Worm (Caenorhabditis elegans) whole organism, L4 larva: ENCODE results near the gene F59E12.15.

Experiments
- D1046.2 ChIP-seq: fragments of 200-800 bp; sonication (Bioruptor generic); IDR thresholded peaks from 2 replicates; pipeline ENCODE4 v1.3.6; 2022; ENCODE audit warnings: missing genetic modification characterization, missing compliant biosample characterization
- F44E2.7 ChIP-seq: fragments of 200-800 bp; sonication (Bioruptor generic); IDR thresholded peaks from 2 replicates; pipeline ENCODE4 v2.1.2; 2022; ENCODE audit warnings: missing genetic modification characterization, missing compliant biosample characterization
- T20F7.1 ChIP-seq: fragments of 200-800 bp; sonication (Bioruptor generic); optimal IDR thresholded peaks from 2 replicates; lab custom pipeline; 2018; ENCODE audit warnings: mild to moderate bottlenecking, missing genetic modification characterization, missing compliant biosample characterization
- Y105C5A.15 ChIP-seq: fragments of 200-800 bp; sonication (Bioruptor generic); IDR thresholded peaks from 2 replicates; pipeline ENCODE4 v1.3.6; 2022; ENCODE audit warnings: missing genetic modification characterization, missing compliant biosample characterization
- ZK337.2 ChIP-seq: fragments of 200-800 bp; sonication (Bioruptor generic); IDR thresholded peaks from 2 replicates; pipeline ENCODE4 v1.3.6; 2022; ENCODE audit warnings: missing genetic modification reagents, missing genetic modification characterization, missing compliant biosample characterization
- ZK546.5 ChIP-seq, 2 experiments: sonication (generic microtip); optimal IDR thresholded peaks; 2 replicates each; lab custom pipeline; 2017; ENCODE audit warnings: missing biosample characterization in 2 of 2, missing genetic modification characterization in 2 of 2
- aly-2 ChIP-seq: sonication (generic microtip); optimal IDR thresholded peaks from 2 replicates; lab custom pipeline; 2018; ENCODE audit warnings: missing biosample characterization, missing genetic modification characterization
- ama-1 ChIP-seq: fragments of 150-350 bp; optimal IDR thresholded peaks from 2 replicates; lab custom pipeline; 2014; ENCODE audit warnings: inconsistent platforms, mixed read lengths
- arid-1 ChIP-seq: fragments of 200-800 bp; sonication (Bioruptor generic); conservative IDR thresholded peaks from 2 replicates; pipeline ENCODE4 v1.3.6; 2022; ENCODE audit warnings: missing genetic modification reagents, missing genetic modification characterization, missing compliant biosample characterization
- ceh-62 ChIP-seq: sonication (generic microtip); optimal IDR thresholded peaks from 2 replicates; lab custom pipeline; 2017; ENCODE audit warnings: missing biosample characterization, missing genetic modification characterization
- daf-16 ChIP-seq, 3 experiments: sonication (generic microtip); optimal IDR thresholded peaks; 2 replicates each; lab custom pipeline; 2016 to 2017; ENCODE audit warnings: missing genetic modification characterization in 3 of 3, missing genetic modification reagents in 3 of 3, mild to moderate bottlenecking in 2 of 3, missing compliant biosample characterization in 2 of 3, missing biosample characterization in 1 of 3, moderate library complexity in 1 of 3
- duxl-1 ChIP-seq: sonication (generic microtip); optimal IDR thresholded peaks from 2 replicates; lab custom pipeline; 2016; ENCODE audit warnings: mild to moderate bottlenecking, missing genetic modification characterization, moderate library complexity, missing compliant biosample characterization; ENCODE audit not compliant: poor library complexity
- dve-1 ChIP-seq: sonication (generic microtip); optimal IDR thresholded peaks from 2 replicates; lab custom pipeline; 2017; ENCODE audit warnings: antibody characterized with exemption, mild to moderate bottlenecking, missing genetic modification characterization, missing compliant biosample characterization; ENCODE audit not compliant: insufficient read depth
- egl-27 ChIP-seq: sonication (generic microtip); optimal IDR thresholded peaks from 3 replicates; lab custom pipeline; 2017; ENCODE audit warnings: missing biosample characterization, missing genetic modification reagents, missing genetic modification characterization
- fkh-10 ChIP-seq: fragments of 150-350 bp; optimal IDR thresholded peaks from 2 replicates; lab custom pipeline; 2014; ENCODE audit warnings: missing biosample characterization, missing genetic modification reagents, missing genetic modification characterization
- fos-1 ChIP-seq: fragments of 150-350 bp; optimal IDR thresholded peaks from 2 replicates; lab custom pipeline; 2014; ENCODE audit warnings: missing biosample characterization, missing genetic modification characterization
- hif-1 ChIP-seq, 2 experiments: sonication (generic microtip); optimal IDR thresholded peaks; 2 replicates each; lab custom pipeline; 2016 to 2017; ENCODE audit warnings: missing compliant biosample characterization in 2 of 2, missing genetic modification characterization in 2 of 2, missing genetic modification reagents in 2 of 2, missing genotype in 2 of 2, mild to moderate bottlenecking in 1 of 2
- hlh-30 ChIP-seq: sonication (generic microtip); optimal IDR thresholded peaks from 2 replicates; lab custom pipeline; 2017; ENCODE audit warnings: antibody characterized with exemption, mild to moderate bottlenecking, missing genetic modification characterization, missing compliant biosample characterization; ENCODE audit not compliant: insufficient read depth
- hmg-1.1 ChIP-seq: fragments of 200-800 bp; sonication (Bioruptor generic); IDR thresholded peaks from 2 replicates; pipeline ENCODE4 v1.3.6; 2022; ENCODE audit warnings: missing genetic modification reagents, missing genetic modification characterization, missing compliant biosample characterization
- lin-13 ChIP-seq: fragments of 150-350 bp; optimal IDR thresholded peaks from 2 replicates; lab custom pipeline; 2014; ENCODE audit warnings: missing biosample characterization, missing genetic modification reagents, missing genetic modification characterization
- lin-29 ChIP-seq: fragments of 200-800 bp; sonication (Bioruptor generic); IDR thresholded peaks from 2 replicates; pipeline ENCODE4 v1.3.6; 2022; ENCODE audit warnings: missing genetic modification reagents, missing genetic modification characterization, missing compliant biosample characterization
- lin-38 ChIP-seq: fragments of 200-800 bp; sonication (Bioruptor generic); IDR thresholded peaks from 2 replicates; pipeline ENCODE4 v1.3.6; 2022; ENCODE audit warnings: missing genetic modification reagents, missing genetic modification characterization, missing compliant biosample characterization
- lsy-2 ChIP-seq, 2 experiments: fragments of 150-350 bp in 1 of 2; sonication (generic microtip) in 1 of 2; optimal IDR thresholded peaks; 2 replicates each; lab custom pipeline; 2014 to 2017; ENCODE audit warnings: missing biosample characterization in 2 of 2, missing genetic modification characterization in 2 of 2
- mdl-1 ChIP-seq, 2 experiments: fragments of 150-350 bp in 1 of 2; sonication (generic microtip) in 1 of 2; optimal IDR thresholded peaks; 2 replicates each; lab custom pipeline; 2014 to 2017; ENCODE audit warnings: missing biosample characterization in 2 of 2, missing genetic modification characterization in 2 of 2
- mep-1 ChIP-seq: fragments of 150-350 bp; sonication (generic microtip); optimal IDR thresholded peaks from 3 replicates; lab custom pipeline; 2014; ENCODE audit warnings: missing biosample characterization, missing genetic modification characterization
- mes-2 ChIP-seq: sonication (generic microtip); optimal IDR thresholded peaks from 2 replicates; lab custom pipeline; 2016; ENCODE audit warnings: missing genotype, mild to moderate bottlenecking, missing genetic modification characterization, missing compliant biosample characterization; ENCODE audit not compliant: poor library complexity, severe bottlenecking
- nhr-10 ChIP-seq: fragments of 150-350 bp; optimal IDR thresholded peaks from 2 replicates; lab custom pipeline; 2014; ENCODE audit warnings: missing biosample characterization, missing genetic modification characterization
- nhr-102 ChIP-seq: sonication (generic microtip); optimal IDR thresholded peaks from 2 replicates; lab custom pipeline; 2016; ENCODE audit warnings: mild to moderate bottlenecking, missing genetic modification characterization, moderate library complexity, missing compliant biosample characterization
- nhr-11 ChIP-seq: fragments of 150-350 bp; optimal IDR thresholded peaks from 2 replicates; lab custom pipeline; 2014; ENCODE audit warnings: missing biosample characterization, missing genetic modification characterization
- nhr-28 ChIP-seq: fragments of 150-350 bp; optimal IDR thresholded peaks from 2 replicates; lab custom pipeline; 2014; ENCODE audit warnings: missing biosample characterization, missing genetic modification characterization
- nhr-41 ChIP-seq: fragments of 200-800 bp; sonication (Bioruptor generic); IDR thresholded peaks from 2 replicates; pipeline ENCODE4 v1.3.6; 2022; ENCODE audit warnings: missing genetic modification reagents, missing genetic modification characterization, missing compliant biosample characterization
- nhr-42 ChIP-seq: fragments of 200-800 bp; sonication (Bioruptor generic); IDR thresholded peaks from 2 replicates; pipeline ENCODE4 v1.3.6; 2022; ENCODE audit warnings: missing genetic modification characterization, missing compliant biosample characterization
- nhr-48 ChIP-seq: sonication (generic microtip); optimal IDR thresholded peaks from 2 replicates; lab custom pipeline; 2016; ENCODE audit warnings: mild to moderate bottlenecking, missing genetic modification characterization, missing compliant biosample characterization
- nhr-6 ChIP-seq: fragments of 150-350 bp; optimal IDR thresholded peaks from 2 replicates; lab custom pipeline; 2014; ENCODE audit warnings: missing biosample characterization, missing genetic modification characterization
- pha-4 ChIP-seq, 2 experiments: fragments of 150-350 bp in 1 of 2; fragments of 200-800 bp in 1 of 2; sonication (Bioruptor generic) in 1 of 2; IDR thresholded peaks in 1 of 2; optimal IDR thresholded peaks in 1 of 2; 2 replicates each; pipeline versions ENCODE4 v1.3.6 to Lab custom; 2014 to 2022; ENCODE audit warnings: missing genetic modification characterization in 2 of 2, missing genetic modification reagents in 2 of 2, missing biosample characterization in 1 of 2, missing compliant biosample characterization in 1 of 2
- php-3 ChIP-seq: fragments of 200-800 bp; sonication (Bioruptor generic); IDR thresholded peaks from 2 replicates; pipeline ENCODE4 v1.3.6; 2022; ENCODE audit warnings: missing genetic modification reagents, missing genetic modification characterization, missing compliant biosample characterization
- skn-1 ChIP-seq: fragments of 150-350 bp; optimal IDR thresholded peaks from 2 replicates; lab custom pipeline; 2014; ENCODE audit warnings: missing biosample characterization, missing genetic modification characterization
- snpc-1.2 ChIP-seq: fragments of 200-800 bp; sonication (Bioruptor generic); IDR thresholded peaks from 2 replicates; pipeline ENCODE4 v1.3.6; 2022; ENCODE audit warnings: missing genetic modification reagents, missing genetic modification characterization, missing compliant biosample characterization
- snpc-4 ChIP-seq: fragments of 150-350 bp; optimal IDR thresholded peaks from 2 replicates; lab custom pipeline; 2014; ENCODE audit warnings: missing biosample characterization, missing genetic modification characterization
- spr-1 ChIP-seq: sonication (generic microtip); optimal IDR thresholded peaks from 2 replicates; lab custom pipeline; 2016; ENCODE audit warnings: mild to moderate bottlenecking, missing genetic modification characterization, missing compliant biosample characterization
- tag-97 ChIP-seq: fragments of 200-800 bp; sonication (Bioruptor generic); IDR thresholded peaks from 2 replicates; pipeline ENCODE4 v1.3.6; 2022; ENCODE audit warnings: missing genetic modification characterization, missing compliant biosample characterization
- tra-1 ChIP-seq: fragments of 200-800 bp; sonication (Bioruptor generic); IDR thresholded peaks from 2 replicates; pipeline ENCODE4 v1.3.6; 2022; ENCODE audit warnings: missing genetic modification reagents, missing genetic modification characterization, missing compliant biosample characterization
- vab-7 ChIP-seq: fragments of 200-800 bp; sonication (Bioruptor generic); IDR thresholded peaks from 2 replicates; pipeline ENCODE4 v1.3.6; 2022; ENCODE audit warnings: missing genetic modification reagents, missing genetic modification characterization, missing compliant biosample characterization
- zfp-3 ChIP-seq: fragments of 200-800 bp; sonication (Bioruptor generic); conservative IDR thresholded peaks from 2 replicates; pipeline ENCODE4 v1.3.6; 2022; ENCODE audit warnings: missing genetic modification reagents, missing genetic modification characterization, missing compliant biosample characterization
- ztf-7 ChIP-seq: fragments of 150-350 bp; optimal IDR thresholded peaks from 2 replicates; lab custom pipeline; 2014; ENCODE audit warnings: missing biosample characterization, missing genetic modification characterization

F59E12.15 gene

DNA sequence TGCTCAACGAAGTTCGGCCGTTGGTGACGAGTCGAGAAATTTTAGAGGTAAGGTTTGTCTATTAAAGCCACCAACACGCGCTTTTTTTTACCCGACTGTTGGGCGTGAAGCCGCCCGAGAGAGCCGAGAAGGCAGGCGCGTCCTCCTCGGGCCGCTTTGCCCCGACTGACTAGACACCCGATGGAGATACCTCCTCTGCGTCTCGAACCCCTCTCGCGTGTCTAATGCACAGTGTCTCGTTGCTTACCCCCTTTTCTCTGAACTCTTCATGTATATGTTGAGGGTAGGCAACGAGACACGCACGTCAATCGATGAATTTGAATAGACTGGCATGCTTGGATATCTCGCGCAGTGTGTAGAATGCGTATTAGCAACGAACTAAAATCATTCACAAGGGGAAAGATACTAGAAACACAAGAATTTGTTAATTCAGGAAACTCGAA, 33.6 kb upstream of the F59E12.15 start (continued):
- peak; percentile 70 for TF ChIP-seq nhr-102 (tag; lab: Kevin White, UChicago)
- TF ChIP-seq fos-1 (tag; lab: Kevin White, UChicago): no peak
- peak; percentile 97 for TF ChIP-seq tra-1 (GFP tag; lab: Robert Waterston, UW)
- peak; percentile 90 for TF ChIP-seq php-3 (GFP tag; lab: Robert Waterston, UW)
- TF ChIP-seq ceh-62 (tag; lab: Kevin White, UChicago): no peak
- TF ChIP-seq aly-2 (tag; lab: Kevin White, UChicago): no peak
- peak; percentile 98 for TF ChIP-seq zfp-3 (GFP tag; lab: Robert Waterston, UW)
- TF ChIP-seq mep-1 (tag; lab: Kevin White, UChicago): peak; percentile 90
- peak; percentile 89 for TF ChIP-seq lin-29
- TF ChIP-seq nhr-48 (tag; lab: Kevin White, UChicago): peak; percentile 73
- peak; percentile 31 to 94 for TF ChIP-seq hif-1 (tag; optimal IDR thresholded peaks at IDR 0.05; lab: Kevin White, UChicago)
- TF ChIP-seq lsy-2 (tag; optimal IDR thresholded peaks at IDR 0.05; lab: Kevin White, UChicago): peak; percentile 86 to 89
- peak; percentile 89 for TF ChIP-seq hlh-30 (tag; lab: Kevin White, UChicago)
- TF ChIP-seq T20F7.1: peak; percentile 82
- peak; percentile 76 for TF ChIP-seq lin-13 (GFP tag; lab: Kevin White, UChicago)
- TF ChIP-seq nhr-41: peak; percentile 95
- peak; percentile 81 for TF ChIP-seq nhr-11
- peak; percentile 9 for TF ChIP-seq ztf-7 (tag; lab: Kevin White, UChicago)
- TF ChIP-seq skn-1 (tag; lab: Kevin White, UChicago): peak; percentile 62

ce11 chrII:5660736-5661734, 32.9 kb upstream of the F59E12.15 start, which contains the start of the genes ift-43 and mdt-26:
Gene ift-43, minus strand, starts transcription at chrII:5660786.
Gene mdt-26, plus strand, starts transcription at chrII:5661181.
- peak; percentile 72; the same call in 1 of the 2 replicates for TF ChIP-seq pha-4 (GFP tag; IDR thresholded peaks at IDR 0.05; lab: Robert Waterston, UW)
- TF ChIP-seq pha-4 (tag; optimal IDR thresholded peaks at IDR 0.05; lab: Kevin White, UChicago): no peak
- 0 out of 2 replicates have a peak, but pooled peaks have one; percentile 41 for TF ChIP-seq F44E2.7 (GFP tag; lab: Robert Waterston, UW)
- TF ChIP-seq hlh-30 (tag; lab: Kevin White, UChicago): peak; percentile 79
- TF ChIP-seq nhr-42 (GFP tag; lab: Robert Waterston, UW): peak; percentile 83
- no peak for TF ChIP-seq D1046.2
- peak; percentile 76 to 88 for TF ChIP-seq mdl-1 (tag; optimal IDR thresholded peaks at IDR 0.05; lab: Kevin White, UChicago)
- no peak for TF ChIP-seq tag-97 (GFP tag; lab: Robert Waterston, UW)
- peak; percentile 69 for TF ChIP-seq nhr-11
- TF ChIP-seq nhr-28 (tag; lab: Kevin White, UChicago): peak; percentile 46
- no peak for TF ChIP-seq aly-2 (tag; lab: Kevin White, UChicago)
- TF ChIP-seq ZK546.5 (tag; optimal IDR thresholded peaks at IDR 0.05; lab: Kevin White, UChicago): peak in 1 of 2 experiments; percentile 3
- no peak for TF ChIP-seq Y105C5A.15 (GFP tag; lab: Robert Waterston, UW)
- TF ChIP-seq arid-1: peak; percentile 78
- no peak for TF ChIP-seq egl-27 (tag; lab: Kevin White, UChicago)
- peak; percentile 75 for TF ChIP-seq snpc-1.2
- TF ChIP-seq lsy-2 (tag; optimal IDR thresholded peaks at IDR 0.05; lab: Kevin White, UChicago): peak; percentile 39 to 80
- peak; percentile 63 for TF ChIP-seq fkh-10 (GFP tag; lab: Kevin White, UChicago)
- TF ChIP-seq spr-1 (tag; lab: Kevin White, UChicago): peak; percentile 81
- peak; percentile 66 for TF ChIP-seq lin-38
- TF ChIP-seq nhr-6 (tag; lab: Kevin White, UChicago): no peak
- no peak for TF ChIP-seq ZK337.2 (GFP tag; lab: Robert Waterston, UW)
- peak; percentile 94 for TF ChIP-seq hmg-1.1 (GFP tag; lab: Robert Waterston, UW)
- TF ChIP-seq duxl-1 (tag; lab: Kevin White, UChicago): peak; percentile 31
- peak; percentile 79 for TF ChIP-seq dve-1
- TF ChIP-seq nhr-10 (tag; lab: Kevin White, UChicago): no peak
- no peak for TF ChIP-seq snpc-4 (tag; lab: Kevin White, UChicago)
- peak; percentile 69 for TF ChIP-seq lin-13 (GFP tag; lab: Kevin White, UChicago)
- TF ChIP-seq mes-2 (tag; lab: Kevin White, UChicago): peak; percentile 74
- TF ChIP-seq vab-7 (GFP tag; lab: Robert Waterston, UW): 0 out of 2 replicates have a peak, but pooled peaks have one; percentile 42
- TF ChIP-seq daf-16 (GFP tag; optimal IDR thresholded peaks at IDR 0.05; lab: Kevin White, UChicago): peak; percentile 36 to 59
- TF ChIP-seq daf-16 (tag; optimal IDR thresholded peaks at IDR 0.05; lab: Kevin White, UChicago): peak; percentile 47
- peak; percentile 100 for TF ChIP-seq ama-1 (lab: Kevin White, UChicago)
